Worm (Caenorhabditis elegans): ENCODE measurements around the gene ins-34.

ins-34 gene

DNA sequence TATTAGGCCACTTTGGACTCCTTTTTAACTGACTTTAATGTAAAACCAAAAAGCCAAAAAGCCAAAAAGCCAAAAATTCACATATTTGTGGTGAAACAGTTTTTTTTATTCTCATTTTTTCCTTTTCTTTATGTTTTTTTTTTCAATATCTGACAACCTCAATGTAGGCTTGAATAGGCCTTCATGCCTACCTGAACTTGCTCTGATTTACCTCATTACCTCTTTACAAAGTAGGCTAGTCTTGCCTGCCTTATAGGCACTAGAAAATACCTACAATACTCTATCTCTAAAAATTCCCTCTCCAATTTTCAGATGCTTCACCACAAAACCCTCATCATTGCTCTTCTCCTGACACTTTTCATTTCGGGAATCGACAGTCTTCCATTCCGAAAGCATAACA is at the start of gene ins-34:
ins-34 (plus strand) TSS at position 301 of the 400 bp plus-strand sequence.
- TF ChIP-seq unc-62 (GFP tag; optimal IDR thresholded peaks at IDR 0.05) (no peak), lsy-2 (tag; optimal IDR thresholded peaks at IDR 0.05) (no peak), ham-2 (GFP tag; optimal IDR thresholded peaks at IDR 0.05) (no peak), unc-39 (tag; optimal IDR thresholded peaks at IDR 0.05) (no peak), unc-120 (tag; optimal IDR thresholded peaks at IDR 0.05; ENCODE audit: poor library complexity, severe bottlenecking) (no peak), zip-8 (tag; optimal IDR thresholded peaks at IDR 0.05) (no peak), bed-3 (GFP tag; optimal IDR thresholded peaks at IDR 0.05) (no peak), ceh-39 (tag; optimal IDR thresholded peaks at IDR 0.05) (no peak), drap-1 (GFP tag; optimal IDR thresholded peaks at IDR 0.05) (no peak), lin-32 (GFP tag; optimal IDR thresholded peaks at IDR 0.05) (no peak), nhr-76 (tag; optimal IDR thresholded peaks at IDR 0.05) (no peak), nhr-2 (tag; optimal IDR thresholded peaks at IDR 0.05) (no peak), nhr-28 (tag; optimal IDR thresholded peaks at IDR 0.05) (no peak), nhr-12 (tag; optimal IDR thresholded peaks at IDR 0.05) (no peak), ceh-43 (GFP tag; optimal IDR thresholded peaks at IDR 0.05) (no peak), pha-4 (tag; optimal IDR thresholded peaks at IDR 0.05) (no peak), mls-2 (tag; optimal IDR thresholded peaks at IDR 0.05) (no peak), ces-1 (GFP tag; optimal IDR thresholded peaks at IDR 0.05) (no peak), cnd-1 (tag; optimal IDR thresholded peaks at IDR 0.05) (no peak)

DNA sequence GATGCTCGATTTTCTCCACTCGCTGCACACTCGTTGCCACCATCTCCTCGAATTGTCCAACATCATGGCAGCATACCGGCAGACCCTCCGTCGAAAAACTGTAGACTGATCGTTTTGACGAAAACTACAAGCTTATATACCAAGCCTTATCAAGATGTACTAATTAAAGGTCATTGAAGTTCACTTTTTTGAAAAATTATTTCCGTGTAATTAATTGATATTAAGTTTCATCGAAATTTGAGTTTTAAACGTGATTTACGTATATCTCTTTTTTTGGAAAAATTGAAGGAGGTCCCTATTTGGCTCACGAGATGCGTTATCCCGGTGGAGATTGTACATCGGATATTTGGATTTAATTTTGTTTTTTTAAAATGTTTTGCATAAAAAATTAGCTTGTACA is 45.8 kb upstream of the ins-34 start, which contains the start of gene Y37A1B.4:
Y37A1B.4 (minus strand) TSS at position 101 of the 400 bp plus-strand sequence.
- no peak for TF ChIP-seq mls-2 (tag; optimal IDR thresholded peaks at IDR 0.05)
- no peak for TF ChIP-seq blmp-1 (tag; optimal IDR thresholded peaks at IDR 0.05)
- TF ChIP-seq ces-1 (GFP tag; optimal IDR thresholded peaks at IDR 0.05), result no peak
- no peak for TF ChIP-seq mab-5 (tag; optimal IDR thresholded peaks at IDR 0.05)
- no peak for TF ChIP-seq nhr-76 (tag; optimal IDR thresholded peaks at IDR 0.05)
- TF ChIP-seq cnd-1 (tag; optimal IDR thresholded peaks at IDR 0.05), result no peak
- no peak for TF ChIP-seq nhr-12 (tag; optimal IDR thresholded peaks at IDR 0.05)
- no peak for TF ChIP-seq drap-1 (GFP tag; optimal IDR thresholded peaks at IDR 0.05)
- TF ChIP-seq M03D4.4 (tag; optimal IDR thresholded peaks at IDR 0.05), result no peak
- no peak for TF ChIP-seq snpc-4 (tag; optimal IDR thresholded peaks at IDR 0.05)
- no peak for TF ChIP-seq unc-39 (tag; optimal IDR thresholded peaks at IDR 0.05)
- TF ChIP-seq sem-2 (GFP tag; optimal IDR thresholded peaks at IDR 0.05), result no peak
- no peak for TF ChIP-seq mep-1 (tag; optimal IDR thresholded peaks at IDR 0.05)
- TF ChIP-seq nhr-237 (tag; optimal IDR thresholded peaks at IDR 0.05), result no peak
- no peak for TF ChIP-seq ham-2 (GFP tag; optimal IDR thresholded peaks at IDR 0.05)
- TF ChIP-seq unc-62 (GFP tag; optimal IDR thresholded peaks at IDR 0.05), result no peak
- no peak for TF ChIP-seq tbx-8 (GFP tag; optimal IDR thresholded peaks at IDR 0.05)
- TF ChIP-seq ceh-43 (GFP tag; optimal IDR thresholded peaks at IDR 0.05), result no peak
- TF ChIP-seq elt-3 (tag; optimal IDR thresholded peaks at IDR 0.05), result no peak

ce11 chrIV:14066403-14066802 is 40.0 kb upstream of the ins-34 start:
- no peak for TF ChIP-seq mls-2 (tag; optimal IDR thresholded peaks at IDR 0.05)
- TF ChIP-seq nhr-28 (tag; optimal IDR thresholded peaks at IDR 0.05), result no peak
- no peak for TF ChIP-seq zip-8 (tag; optimal IDR thresholded peaks at IDR 0.05)
- TF ChIP-seq pha-4 (tag; optimal IDR thresholded peaks at IDR 0.05), result no peak
- TF ChIP-seq nhr-12 (tag; optimal IDR thresholded peaks at IDR 0.05), result no peak
- TF ChIP-seq unc-62 (GFP tag; optimal IDR thresholded peaks at IDR 0.05), result no peak
- TF ChIP-seq elt-1 (tag; optimal IDR thresholded peaks at IDR 0.05; ENCODE audit: borderline replicate concordance, insufficient read depth), result no peak
- TF ChIP-seq ceh-43 (GFP tag; optimal IDR thresholded peaks at IDR 0.05), result no peak
- no peak for TF ChIP-seq ham-2 (GFP tag; optimal IDR thresholded peaks at IDR 0.05)
- no peak for TF ChIP-seq ces-1 (GFP tag; optimal IDR thresholded peaks at IDR 0.05)
- no peak for TF ChIP-seq unc-39 (tag; optimal IDR thresholded peaks at IDR 0.05)
- no peak for TF ChIP-seq unc-120 (tag; optimal IDR thresholded peaks at IDR 0.05; ENCODE audit: poor library complexity, severe bottlenecking)
- TF ChIP-seq ceh-83 (GFP tag; optimal IDR thresholded peaks at IDR 0.05), result no peak
- TF ChIP-seq nhr-237 (tag; optimal IDR thresholded peaks at IDR 0.05), result no peak
- no peak for TF ChIP-seq drap-1 (GFP tag; optimal IDR thresholded peaks at IDR 0.05)
- TF ChIP-seq ceh-39 (tag; optimal IDR thresholded peaks at IDR 0.05), result no peak
- TF ChIP-seq sem-2 (GFP tag; optimal IDR thresholded peaks at IDR 0.05), result no peak

- TF ChIP-seq nhr-2 (tag; optimal IDR thresholded peaks at IDR 0.05), result no peak
- TF ChIP-seq unc-120 (tag; optimal IDR thresholded peaks at IDR 0.05; ENCODE audit: poor library complexity, severe bottlenecking), result no peak
- TF ChIP-seq ztf-11 (tag; optimal IDR thresholded peaks at IDR 0.05), result no peak
- no peak for TF ChIP-seq lin-32 (GFP tag; optimal IDR thresholded peaks at IDR 0.05)
- no peak for TF ChIP-seq zip-8 (tag; optimal IDR thresholded peaks at IDR 0.05)
- no peak for TF ChIP-seq ham-2 (GFP tag; optimal IDR thresholded peaks at IDR 0.05)
- no peak for TF ChIP-seq snpc-4 (tag; optimal IDR thresholded peaks at IDR 0.05)
- no peak for TF ChIP-seq bed-3 (GFP tag; optimal IDR thresholded peaks at IDR 0.05)
- TF ChIP-seq ceh-83 (GFP tag; optimal IDR thresholded peaks at IDR 0.05), result no peak
- no peak for TF ChIP-seq hlh-1 (tag; optimal IDR thresholded peaks at IDR 0.05)
- no peak for TF ChIP-seq drap-1 (GFP tag; optimal IDR thresholded peaks at IDR 0.05)
- no peak for TF ChIP-seq ceh-43 (GFP tag; optimal IDR thresholded peaks at IDR 0.05)
- TF ChIP-seq M03D4.4 (tag; optimal IDR thresholded peaks at IDR 0.05), result no peak
- no peak for TF ChIP-seq blmp-1 (tag; optimal IDR thresholded peaks at IDR 0.05)
- no peak for TF ChIP-seq mep-1 (tag; optimal IDR thresholded peaks at IDR 0.05)
- no peak for TF ChIP-seq mls-2 (tag; optimal IDR thresholded peaks at IDR 0.05)
- TF ChIP-seq ceh-39 (tag; optimal IDR thresholded peaks at IDR 0.05), result no peak
- no peak for TF ChIP-seq lin-13 (tag; optimal IDR thresholded peaks at IDR 0.05)
- no peak for TF ChIP-seq mab-5 (tag; optimal IDR thresholded peaks at IDR 0.05)
- no peak for TF ChIP-seq nhr-76 (tag; optimal IDR thresholded peaks at IDR 0.05)
Measured at ce11 chrIV:14069760-14070159, 36.6 kb upstream of the ins-34 start, which contains the start of gene lst-4. TSS of gene lst-4 (minus strand) at chrIV:14069860.

Measured in whole organism, mixed stage, embryonic.